Worm (Caenorhabditis elegans) whole organism, late embryonic: ENCODE data around the gene K10D11.4.

Experiments
- ceh-9 ChIP-seq: sonication (generic microtip); optimal IDR thresholded peaks from 2 replicates; lab custom pipeline; 2016; ENCODE audit warnings: mild to moderate bottlenecking, missing genetic modification characterization, inconsistent platforms, missing compliant biosample characterization
- madf-2 ChIP-seq: sonication (generic microtip); optimal IDR thresholded peaks from 2 replicates; lab custom pipeline; 2017; ENCODE audit warnings: missing genetic modification characterization, missing compliant biosample characterization
- pqm-1 ChIP-seq: sonication (generic microtip); optimal IDR thresholded peaks from 2 replicates; lab custom pipeline; 2016; ENCODE audit warnings: missing genetic modification characterization, missing compliant biosample characterization

DNA sequence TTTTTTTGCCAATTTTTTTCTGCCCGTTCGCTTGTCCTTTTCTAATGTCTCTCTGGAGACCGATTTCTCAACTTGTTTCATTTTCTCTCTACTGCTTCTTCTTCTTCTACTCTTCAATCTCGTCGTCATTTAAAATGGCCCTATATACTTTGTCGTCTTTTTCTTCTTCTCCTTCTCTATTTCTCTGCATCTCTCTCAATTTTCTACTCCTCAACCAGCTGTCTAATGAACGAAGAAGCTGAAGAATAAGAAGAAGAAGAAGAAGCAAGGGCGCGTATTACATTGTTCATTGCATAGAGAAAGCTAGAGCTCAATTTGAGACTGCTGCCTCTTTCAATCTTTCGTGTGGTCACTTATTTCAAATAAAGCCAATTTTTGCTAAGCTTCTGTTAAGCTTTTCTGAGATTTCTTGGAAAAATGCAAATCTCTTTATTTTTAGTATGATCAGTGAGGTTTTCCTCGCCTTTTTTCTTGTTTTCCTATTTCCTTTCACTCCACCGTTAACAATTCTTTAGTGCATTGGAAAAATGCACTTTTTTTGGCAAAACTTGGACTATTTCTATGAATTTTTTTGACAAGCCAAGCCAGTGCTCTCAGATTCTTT lies 21.6 kb upstream of the K10D11.4 start:
- TF ChIP-seq ceh-9 (tag; lab: Kevin White, UChicago), result no peak
- TF ChIP-seq madf-2 (tag; lab: Kevin White, UChicago), result no peak
- no peak for TF ChIP-seq pqm-1 (tag; lab: Kevin White, UChicago)
